Worm (Caenorhabditis elegans) whole organism, L4 larva: ENCODE measurements around the gene F40F11.3.

ENCODE experiments used
- D1046.2 ChIP-seq: fragments of 200-800 bp; sonication (Bioruptor generic); IDR thresholded peaks from 2 replicates; pipeline ENCODE4 v1.3.6; 2022; ENCODE audit warnings: missing genetic modification characterization, missing compliant biosample characterization
- Y75B8A.6 ChIP-seq: fragments of 200-800 bp; sonication (Bioruptor generic); IDR thresholded peaks from 2 replicates; pipeline ENCODE4 v1.3.6; 2022; ENCODE audit warnings: missing genetic modification reagents, missing genetic modification characterization, missing compliant biosample characterization

ce11 chrIV:11627847-11628246 lies 34.0 kb upstream of the F40F11.3 start, which contains the start of gene lys-6:
- TF ChIP-seq D1046.2 (GFP tag; lab: Robert Waterston, UW) = no peak
- TF ChIP-seq Y75B8A.6 (GFP tag; lab: Robert Waterston, UW) = no peak
